Fruit fly (Drosophila melanogaster) whole organism, prepupa: ENCODE data around the gene CG31445.
A peak's percentile ranks its signal among the peaks of the same experiment; 100 is the strongest.

Source experiments
- Blimp-1 ChIP-seq: fragments of 200-800 bp; sonication (Bioruptor generic); optimal IDR thresholded peaks from 3 replicates; lab custom pipeline; 2017; ENCODE audit warnings: missing biosample characterization, missing genetic modification characterization, mild to moderate bottlenecking, moderate library complexity, missing genetic modification reagents
- CG10631 ChIP-seq: fragments of 200-800 bp; sonication (Bioruptor generic); optimal IDR thresholded peaks from 2 replicates; lab custom pipeline; 2016; ENCODE audit warnings: missing biosample characterization, missing genetic modification characterization
- CG11902 ChIP-seq: fragments of 200-800 bp; sonication (Bioruptor generic); optimal IDR thresholded peaks from 3 replicates; lab custom pipeline; 2016; ENCODE audit warnings: missing biosample characterization, missing genetic modification characterization
- CG15336 ChIP-seq: fragments of 200-800 bp; sonication (Bioruptor generic); IDR thresholded peaks from 2 replicates; pipeline ENCODE4 v1.3.6; 2022; ENCODE audit warnings: missing biosample characterization, missing genetic modification characterization
- CG1621 ChIP-seq: fragments of 200-800 bp; sonication (Bioruptor generic); optimal IDR thresholded peaks from 3 replicates; lab custom pipeline; 2018; ENCODE audit warnings: missing biosample characterization, mild to moderate bottlenecking, missing genetic modification characterization
- CG3032 ChIP-seq: fragments of 200-800 bp; optimal IDR thresholded peaks from 2 replicates; lab custom pipeline; 2019; ENCODE audit warnings: missing biosample characterization, mild to moderate bottlenecking, missing genetic modification characterization, moderate library complexity
- CG31627 ChIP-seq: fragments of 200-800 bp; sonication (Bioruptor generic); optimal IDR thresholded peaks from 3 replicates; lab custom pipeline; 2016; ENCODE audit warnings: missing biosample characterization, missing genetic modification characterization
- CG32006 ChIP-seq: fragments of 200-800 bp; sonication (Bioruptor generic); optimal IDR thresholded peaks from 3 replicates; lab custom pipeline; 2017; ENCODE audit warnings: missing biosample characterization, mild to moderate bottlenecking, missing genetic modification characterization
- CG34406 ChIP-seq: fragments of 200-800 bp; sonication (Bioruptor generic); optimal IDR thresholded peaks from 3 replicates; lab custom pipeline; 2016; ENCODE audit warnings: missing biosample characterization, missing genetic modification characterization
- CG3919 ChIP-seq: fragments of 200-800 bp; sonication (Bioruptor generic); optimal IDR thresholded peaks from 3 replicates; lab custom pipeline; 2016; ENCODE audit warnings: missing biosample characterization, missing genetic modification characterization
- CG4318 ChIP-seq: fragments of 200-800 bp; sonication (Bioruptor generic); optimal IDR thresholded peaks from 3 replicates; lab custom pipeline; 2017; ENCODE audit warnings: missing biosample characterization, mild to moderate bottlenecking, missing genetic modification characterization
- CG6163 ChIP-seq: fragments of 200-800 bp; sonication (Bioruptor generic); IDR thresholded peaks from 3 replicates; pipeline ENCODE4 v1.3.6; 2022; ENCODE audit warnings: missing biosample characterization, missing genetic modification characterization
- CG6792 ChIP-seq: fragments of 200-800 bp; sonication (Bioruptor generic); optimal IDR thresholded peaks from 3 replicates; lab custom pipeline; 2016; ENCODE audit warnings: missing biosample characterization, missing genetic modification characterization
- CG6808 ChIP-seq: fragments of 200-800 bp; sonication (Bioruptor generic); optimal IDR thresholded peaks from 3 replicates; lab custom pipeline; 2017; ENCODE audit warnings: missing biosample characterization, missing genetic modification characterization, mild to moderate bottlenecking, moderate library complexity, missing genetic modification reagents
- CG6854 ChIP-seq: fragments of 200-800 bp; sonication (Bioruptor generic); optimal IDR thresholded peaks from 2 replicates; lab custom pipeline; 2017; ENCODE audit warnings: missing biosample characterization, mild to moderate bottlenecking, missing genetic modification characterization
- CG8119 ChIP-seq: fragments of 200-800 bp; sonication (Bioruptor generic); IDR thresholded peaks from 3 replicates; pipeline ENCODE4 v1.3.6; 2022; ENCODE audit warnings: missing biosample characterization, missing genetic modification characterization
- CG8319 ChIP-seq: fragments of 200-800 bp; sonication (Bioruptor generic); optimal IDR thresholded peaks from 3 replicates; lab custom pipeline; 2016; ENCODE audit warnings: missing biosample characterization, missing genetic modification characterization
- CG9139 ChIP-seq: fragments of 200-800 bp; sonication (Bioruptor generic); optimal IDR thresholded peaks from 3 replicates; lab custom pipeline; 2017; ENCODE audit warnings: missing biosample characterization, mild to moderate bottlenecking, missing genetic modification characterization
- Eip75B ChIP-seq: fragments of 200-800 bp; sonication (Bioruptor generic); optimal IDR thresholded peaks from 3 replicates; lab custom pipeline; 2016; ENCODE audit warnings: missing biosample characterization, missing genetic modification characterization
- Eip78C ChIP-seq: fragments of 200-800 bp; sonication (Bioruptor generic); peaks from one replicate; lab custom pipeline; 2016; ENCODE audit warnings: missing biosample characterization, missing genetic modification characterization
- Eip93F ChIP-seq: fragments of 200-800 bp; sonication (Bioruptor generic); optimal IDR thresholded peaks from 2 replicates; lab custom pipeline; 2016; ENCODE audit warnings: missing biosample characterization, mild to moderate bottlenecking, missing genetic modification characterization
- Ets21C ChIP-seq: fragments of 200-800 bp; sonication (Bioruptor generic); optimal IDR thresholded peaks from 3 replicates; lab custom pipeline; 2016; ENCODE audit warnings: missing biosample characterization, missing genetic modification characterization
- Gug ChIP-seq: fragments of 200-800 bp; sonication (Bioruptor generic); IDR thresholded peaks from 2 replicates; pipeline ENCODE4 v1.3.6; 2022; ENCODE audit warnings: missing biosample characterization, missing genetic modification characterization
- Hr39 ChIP-seq: fragments of 200-800 bp; sonication (Bioruptor generic); optimal IDR thresholded peaks from 2 replicates; lab custom pipeline; 2016; ENCODE audit warnings: missing biosample characterization, missing genetic modification characterization
- Hr4 ChIP-seq: fragments of 200-800 bp; sonication (Bioruptor generic); optimal IDR thresholded peaks from 3 replicates; lab custom pipeline; 2016; ENCODE audit warnings: missing biosample characterization, missing genetic modification characterization
- Lpt ChIP-seq: fragments of 200-800 bp; sonication (Bioruptor generic); optimal IDR thresholded peaks from 3 replicates; lab custom pipeline; 2016; ENCODE audit warnings: missing biosample characterization, missing genetic modification characterization
- OdsH ChIP-seq: fragments of 200-800 bp; sonication (Bioruptor generic); optimal IDR thresholded peaks from 3 replicates; lab custom pipeline; 2016; ENCODE audit warnings: missing biosample characterization, missing genetic modification characterization
- Smox ChIP-seq: fragments of 200-800 bp; sonication (Bioruptor generic); optimal IDR thresholded peaks from 3 replicates; lab custom pipeline; 2016; ENCODE audit warnings: missing biosample characterization, missing genetic modification characterization
- Sox102F ChIP-seq: fragments of 200-800 bp; sonication (Bioruptor generic); optimal IDR thresholded peaks from 2 replicates; lab custom pipeline; 2016; ENCODE audit warnings: missing biosample characterization, mild to moderate bottlenecking, missing genetic modification characterization
- Sox14 ChIP-seq: fragments of 200-800 bp; sonication (Bioruptor generic); optimal IDR thresholded peaks from 3 replicates; lab custom pipeline; 2016; ENCODE audit warnings: missing biosample characterization, missing genetic modification characterization
- Sox15 ChIP-seq: fragments of 200-800 bp; sonication (Bioruptor generic); optimal IDR thresholded peaks from 3 replicates; lab custom pipeline; 2016; ENCODE audit warnings: missing biosample characterization, missing genetic modification characterization
- achi ChIP-seq: fragments of 200-800 bp; sonication (Bioruptor generic); optimal IDR thresholded peaks from 3 replicates; lab custom pipeline; 2016; ENCODE audit warnings: missing biosample characterization, missing genetic modification characterization
- cyc ChIP-seq: fragments of 200-800 bp; sonication (Bioruptor generic); optimal IDR thresholded peaks from 3 replicates; lab custom pipeline; 2016; ENCODE audit warnings: missing biosample characterization, missing genetic modification characterization
- dsx ChIP-seq: fragments of 200-800 bp; optimal IDR thresholded peaks from 3 replicates; lab custom pipeline; 2019; ENCODE audit warnings: missing biosample characterization, mild to moderate bottlenecking, missing genetic modification characterization, moderate library complexity; ENCODE audit not compliant: poor library complexity, severe bottlenecking
- eg ChIP-seq: fragments of 200-800 bp; sonication (Bioruptor generic); IDR thresholded peaks from 3 replicates; pipeline ENCODE4 v1.3.6; 2022; ENCODE audit warnings: missing biosample characterization, missing genetic modification characterization
- esn ChIP-seq: fragments of 200-800 bp; sonication (Bioruptor generic); optimal IDR thresholded peaks from 2 replicates; lab custom pipeline; 2016; ENCODE audit warnings: missing biosample characterization, mild to moderate bottlenecking, missing genetic modification characterization, moderate library complexity
- fd59A ChIP-seq: fragments of 200-800 bp; sonication (Bioruptor generic); optimal IDR thresholded peaks from 2 replicates; lab custom pipeline; 2017; ENCODE audit warnings: missing biosample characterization, mild to moderate bottlenecking, missing genetic modification characterization, missing genetic modification reagents
- lz ChIP-seq: fragments of 200-800 bp; sonication (Bioruptor generic); optimal IDR thresholded peaks from 3 replicates; lab custom pipeline; 2016; ENCODE audit warnings: missing biosample characterization, missing genetic modification characterization
- net ChIP-seq: fragments of 200-800 bp; sonication (Bioruptor generic); optimal IDR thresholded peaks from 3 replicates; lab custom pipeline; 2016; ENCODE audit warnings: missing biosample characterization, missing genetic modification characterization
- pdm3 ChIP-seq: fragments of 200-800 bp; sonication (Bioruptor generic); optimal IDR thresholded peaks from 3 replicates; lab custom pipeline; 2016; ENCODE audit warnings: missing biosample characterization, missing genetic modification characterization
- salr ChIP-seq, 2 experiments: fragments of 200-800 bp; sonication (Bioruptor generic); optimal IDR thresholded peaks; 3 replicates each; lab custom pipeline; 2016 to 2018; ENCODE audit warnings: missing biosample characterization in 2 of 2, missing genetic modification characterization in 2 of 2, mild to moderate bottlenecking in 1 of 2
- spab ChIP-seq: fragments of 200-800 bp; sonication (Bioruptor generic); optimal IDR thresholded peaks from 2 replicates; lab custom pipeline; 2017; ENCODE audit warnings: missing biosample characterization, mild to moderate bottlenecking, missing genetic modification characterization, missing genetic modification reagents
- ss ChIP-seq, 2 experiments: fragments of 200-800 bp; sonication (Bioruptor generic); optimal IDR thresholded peaks; 2 replicates in 1 of 2; 3 replicates in 1 of 2; lab custom pipeline; 2017 to 2018; ENCODE audit warnings: mild to moderate bottlenecking in 2 of 2, missing biosample characterization in 2 of 2, missing genetic modification characterization in 2 of 2, moderate library complexity in 1 of 2
- svp ChIP-seq: fragments of 200-800 bp; sonication (Bioruptor generic); peaks from one replicate; lab custom pipeline; 2016; ENCODE audit warnings: missing biosample characterization, missing genetic modification characterization
- topi ChIP-seq: fragments of 200-800 bp; sonication (Bioruptor generic); optimal IDR thresholded peaks from 3 replicates; lab custom pipeline; 2016; ENCODE audit warnings: missing biosample characterization, missing genetic modification characterization
- vri ChIP-seq: fragments of 200-800 bp; sonication (Bioruptor generic); optimal IDR thresholded peaks from 3 replicates; lab custom pipeline; 2016; ENCODE audit warnings: missing biosample characterization, mild to moderate bottlenecking, missing genetic modification characterization

Gene CG31445

dm6 chr3R:29210542-29211393 lies 33.9 kb downstream of the CG31445 start (continued):
- TF ChIP-seq CG6792 (GFP tag; lab: Kevin White, UChicago), result peak; percentile 38
- peak; percentile 23 for TF ChIP-seq cyc
- TF ChIP-seq Blimp-1 (GFP tag; lab: Kevin White, UChicago), result peak; percentile 33
- peak; percentile 77 for TF ChIP-seq fd59A (GFP tag; lab: Kevin White, UChicago)
- TF ChIP-seq CG6808, result peak; percentile 75
- peak; percentile 39 for TF ChIP-seq esn
- TF ChIP-seq CG3032 (tag; lab: Kevin White, UChicago), result peak; percentile 60
- peak; percentile 91 for TF ChIP-seq Hr4 (GFP tag; lab: Kevin White, UChicago)
- peak; percentile 53 for TF ChIP-seq achi (GFP tag; lab: Kevin White, UChicago)
- TF ChIP-seq CG3919 (GFP tag; lab: Kevin White, UChicago), result peak; percentile 55
- peak; percentile 43 for TF ChIP-seq topi
- TF ChIP-seq lz (GFP tag; lab: Kevin White, UChicago), result peak; percentile 32
- TF ChIP-seq, all 60 proteins: peak for 54

dm6 chr3R:29210091-29210490 lies 34.5 kb downstream of the CG31445 start:
- no peak for TF ChIP-seq CG4318 (GFP tag; lab: Kevin White, UChicago)
- peak; percentile 95 for TF ChIP-seq dsx

- TF ChIP-seq eg (GFP tag; lab: Robert Waterston, UW) (peak; percentile 96), CG8319 (GFP tag; lab: Kevin White, UChicago) (no peak), CG10631 (GFP tag; lab: Kevin White, UChicago) (peak; percentile 86), CG34406 (GFP tag; lab: Kevin White, UChicago) (peak; percentile 50), Gug (peak; percentile 80), CG3032 (tag; lab: Kevin White, UChicago) (peak; percentile 80), CG6854 (GFP tag; lab: Kevin White, UChicago) (no peak), vri (GFP tag; lab: Kevin White, UChicago) (peak; percentile 22), Lpt (peak; percentile 77), CG1621 (tag; lab: Kevin White, UChicago) (peak; percentile 78), CG31627 (GFP tag; lab: Kevin White, UChicago) (peak; percentile 32), net (GFP tag; lab: Kevin White, UChicago) (peak; percentile 70), CG4318 (GFP tag; lab: Kevin White, UChicago) (peak; percentile 89), spab (peak; percentile 73), Sox15 (no peak), achi (GFP tag; lab: Kevin White, UChicago) (peak; percentile 84), OdsH (GFP tag; lab: Kevin White, UChicago) (peak; percentile 80), Smox (GFP tag; lab: Kevin White, UChicago) (peak; percentile 43), ss (GFP tag; optimal IDR thresholded peaks at IDR 0.05; lab: Kevin White, UChicago) (peak; percentile 48 to 71), salr (GFP tag; optimal IDR thresholded peaks at IDR 0.05; lab: Kevin White, UChicago) (peak; percentile 62 to 75), svp (GFP tag; lab: Kevin White, UChicago) (peak; percentile 73), dsx (peak; percentile 82), Eip78C (GFP tag; lab: Kevin White, UChicago) (peak; percentile 91), Eip93F (GFP tag; lab: Kevin White, UChicago) (no peak), CG11902 (peak; percentile 5), CG32006 (peak; percentile 95), Ets21C (GFP tag; lab: Kevin White, UChicago) (no peak), Eip75B (GFP tag; lab: Kevin White, UChicago) (peak; percentile 81), lz (GFP tag; lab: Kevin White, UChicago) (peak; percentile 61), pdm3 (peak; percentile 81), CG15336 (peak; percentile 96), Hr39 (GFP tag; lab: Kevin White, UChicago) (peak; percentile 41), Sox102F (GFP tag; lab: Kevin White, UChicago) (peak; percentile 59), Sox14 (GFP tag; lab: Kevin White, UChicago) (peak; percentile 83), CG8119 (peak; percentile 95), CG6163 (peak; percentile 93), CG6792 (GFP tag; lab: Kevin White, UChicago) (peak; percentile 48), CG9139 (GFP tag; lab: Kevin White, UChicago) (peak; percentile 59), Blimp-1 (GFP tag; lab: Kevin White, UChicago) (no peak)
Measured at dm6 chr3R:29207996-29208395, 36.6 kb downstream of the CG31445 start.
